Worm (Caenorhabditis elegans) whole organism, midembryonic: Measurements from ENCODE around the gene lgc-13.

ENCODE experiments used
- T22C8.4 ChIP-seq: fragments of 200-800 bp; sonication (Bioruptor generic); IDR thresholded peaks from 2 replicates; pipeline ENCODE4 v1.3.6; 2022; ENCODE audit warnings: missing genetic modification characterization, missing compliant biosample characterization
- cog-1 ChIP-seq: sonication (generic microtip); optimal IDR thresholded peaks from 2 replicates; lab custom pipeline; 2016; ENCODE audit warnings: missing genetic modification characterization, missing compliant biosample characterization
- flt-1 ChIP-seq: fragments of 200-800 bp; sonication (Bioruptor generic); IDR thresholded peaks from 2 replicates; pipeline ENCODE4 v1.3.6; 2022; ENCODE audit warnings: missing genetic modification characterization, missing compliant biosample characterization
- klf-2 ChIP-seq: fragments of 200-800 bp; sonication (Bioruptor generic); conservative IDR thresholded peaks from 2 replicates; pipeline ENCODE4 v1.3.6; 2022; ENCODE audit warnings: missing genetic modification reagents, missing genetic modification characterization, missing compliant biosample characterization
- med-1 ChIP-seq: sonication (generic microtip); optimal IDR thresholded peaks from 2 replicates; lab custom pipeline; 2017; ENCODE audit warnings: missing genetic modification characterization, mild to moderate bottlenecking, missing compliant biosample characterization, antibody characterized with exemption, missing genetic modification reagents; ENCODE audit not compliant: insufficient read depth
- ref-1 ChIP-seq: fragments of 200-800 bp; sonication (Bioruptor generic); conservative IDR thresholded peaks from 2 replicates; pipeline ENCODE4 v1.3.6; 2022; ENCODE audit warnings: missing genetic modification reagents, missing genetic modification characterization, missing compliant biosample characterization
- tab-1 ChIP-seq: fragments of 200-800 bp; sonication (Bioruptor generic); IDR thresholded peaks from 2 replicates; pipeline ENCODE4 v1.3.6; 2022; ENCODE audit warnings: missing genetic modification characterization, missing compliant biosample characterization
- ztf-23 ChIP-seq: fragments of 200-800 bp; sonication (Bioruptor generic); IDR thresholded peaks from 2 replicates; pipeline ENCODE4 v1.3.6; 2022; ENCODE audit warnings: missing genetic modification reagents, missing genetic modification characterization, missing compliant biosample characterization
- ztf-29 ChIP-seq: fragments of 200-800 bp; sonication (Bioruptor generic); IDR thresholded peaks from 2 replicates; pipeline ENCODE4 v1.3.6; 2022; ENCODE audit warnings: missing genetic modification reagents, missing genetic modification characterization, missing compliant biosample characterization

ce11 chrX:12121285-12121684 lies 12.3 kb downstream of the lgc-13 start, which contains the start of gene lgc-17:
- TF ChIP-seq cog-1 (tag; lab: Kevin White, UChicago), result no peak
- no peak for TF ChIP-seq ztf-29
- TF ChIP-seq T22C8.4 (GFP tag; lab: Robert Waterston, UW), result no peak
- TF ChIP-seq flt-1, result no peak
- TF ChIP-seq klf-2, result no peak
- TF ChIP-seq tab-1 (GFP tag; lab: Robert Waterston, UW), result no peak
- no peak for TF ChIP-seq ref-1 (GFP tag; lab: Robert Waterston, UW)
- no peak for TF ChIP-seq med-1 (GFP tag; lab: Kevin White, UChicago)
- no peak for TF ChIP-seq ztf-23 (GFP tag; lab: Robert Waterston, UW)
